Fruit fly (Drosophila melanogaster) whole organism: Measurements from ENCODE around the gene CG12661.
A peak's percentile ranks its signal among the peaks of the same experiment; 100 is the strongest.

Experiments
- CG8478 ChIP-seq: fragments of >200 bp; optimal IDR thresholded peaks from 2 replicates; lab custom pipeline; 2018; ENCODE audit warnings: inconsistent platforms
- Dll ChIP-seq: fragments of >200 bp; optimal IDR thresholded peaks from 2 replicates; lab custom pipeline; 2017
- EcR ChIP-seq, 2 experiments: fragments of >200 bp; optimal IDR thresholded peaks; 2 replicates each; lab custom pipeline; 2017; ENCODE audit warnings: missing biosample characterization in 2 of 2, missing genetic modification characterization in 2 of 2, missing genetic modification reagents in 2 of 2
- pan ChIP-seq: fragments of >200 bp; optimal IDR thresholded peaks from 2 replicates; lab custom pipeline; 2017
- psq ChIP-seq: fragments of >200 bp; optimal IDR thresholded peaks from 2 replicates; lab custom pipeline; 2017
- usp ChIP-seq: fragments of >200 bp; optimal IDR thresholded peaks from 2 replicates; lab custom pipeline; 2017; ENCODE audit warnings: missing biosample characterization, missing genetic modification characterization, mixed read lengths

CG12661 gene

DNA sequence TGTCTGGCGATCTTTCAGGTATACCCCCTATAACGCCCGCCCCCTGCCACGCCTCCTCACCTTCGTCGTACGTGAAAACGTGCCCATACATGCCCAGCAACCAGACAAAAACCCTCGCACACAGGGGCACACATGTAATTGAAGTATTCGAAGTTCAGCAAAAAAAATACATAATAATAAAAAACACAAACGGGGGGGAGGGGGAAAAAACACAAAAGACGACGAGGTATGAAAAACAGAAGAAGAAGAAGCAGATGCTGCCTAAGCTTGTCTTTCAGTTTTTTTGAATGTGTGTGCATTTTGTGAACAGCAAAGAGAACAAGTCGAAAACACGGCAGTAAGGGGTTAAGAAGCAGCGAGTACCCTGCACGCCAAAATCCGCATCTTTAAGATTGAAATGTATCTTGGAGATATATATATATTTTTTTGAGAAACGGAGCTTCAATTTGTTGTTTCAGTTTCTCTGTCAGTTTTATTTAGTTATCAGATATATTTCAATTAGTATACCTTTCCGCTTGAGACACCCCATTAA is 34.6 kb downstream of the CG12661 start:
- TF ChIP-seq CG8478 (lab: Kevin White, UChicago) (no peak), psq (lab: Kevin White, UChicago) (no peak), usp (no peak), Dll (lab: Kevin White, UChicago) (no peak), pan (lab: Kevin White, UChicago) (peak; percentile 78), EcR (GFP tag; optimal IDR thresholded peaks at IDR 0.05; lab: Kevin White, UChicago) (no peak)

DNA sequence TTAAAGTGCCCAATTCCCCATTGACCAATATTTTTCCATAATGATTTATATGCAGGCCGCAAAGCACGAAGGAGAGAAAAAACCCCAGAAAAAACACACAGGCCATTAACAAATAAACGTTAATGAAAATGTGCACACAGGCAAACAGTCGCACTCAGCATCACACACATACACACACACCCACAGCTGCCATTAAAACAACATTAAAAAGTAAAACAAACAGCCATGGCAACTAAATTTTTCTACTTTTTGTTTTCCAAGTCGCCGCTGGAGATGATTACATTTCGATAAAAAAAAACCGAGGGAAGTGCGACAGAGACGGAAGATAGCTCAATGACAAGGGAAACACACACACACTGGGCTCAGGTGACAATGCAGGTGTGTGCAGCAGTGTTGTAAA is 36.1 kb downstream of the CG12661 start:
- TF ChIP-seq CG8478 (lab: Kevin White, UChicago) = no peak
- TF ChIP-seq pan (lab: Kevin White, UChicago) = no peak
- no peak for TF ChIP-seq Dll (lab: Kevin White, UChicago)
- no peak for TF ChIP-seq psq (lab: Kevin White, UChicago)
- TF ChIP-seq EcR (GFP tag; optimal IDR thresholded peaks at IDR 0.05; lab: Kevin White, UChicago) = no peak
- no peak for TF ChIP-seq usp

DNA sequence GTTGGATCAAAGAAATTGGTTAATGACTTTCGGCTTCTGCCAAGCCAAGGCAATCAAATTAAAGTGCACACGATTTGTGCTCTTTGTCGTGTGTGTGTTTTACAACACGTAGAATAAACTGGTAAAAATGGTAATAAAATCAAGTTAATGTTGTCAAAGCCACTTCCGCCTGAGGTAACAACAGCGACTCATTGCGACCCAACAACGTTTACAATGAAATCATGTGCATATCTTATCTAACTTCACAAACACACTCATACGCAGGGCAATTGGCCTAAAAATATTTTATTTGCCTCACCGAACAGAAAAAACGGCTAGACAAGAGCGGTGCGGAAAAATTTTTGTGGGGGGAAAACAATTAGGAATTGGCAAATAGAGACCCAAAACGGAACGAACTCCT is 38.3 kb downstream of the CG12661 start:
- TF ChIP-seq pan (lab: Kevin White, UChicago) = no peak
- no peak for TF ChIP-seq EcR (GFP tag; optimal IDR thresholded peaks at IDR 0.05; lab: Kevin White, UChicago)
- no peak for TF ChIP-seq CG8478 (lab: Kevin White, UChicago)
- TF ChIP-seq usp = no peak
- no peak for TF ChIP-seq Dll (lab: Kevin White, UChicago)
- TF ChIP-seq psq (lab: Kevin White, UChicago) = no peak

DNA sequence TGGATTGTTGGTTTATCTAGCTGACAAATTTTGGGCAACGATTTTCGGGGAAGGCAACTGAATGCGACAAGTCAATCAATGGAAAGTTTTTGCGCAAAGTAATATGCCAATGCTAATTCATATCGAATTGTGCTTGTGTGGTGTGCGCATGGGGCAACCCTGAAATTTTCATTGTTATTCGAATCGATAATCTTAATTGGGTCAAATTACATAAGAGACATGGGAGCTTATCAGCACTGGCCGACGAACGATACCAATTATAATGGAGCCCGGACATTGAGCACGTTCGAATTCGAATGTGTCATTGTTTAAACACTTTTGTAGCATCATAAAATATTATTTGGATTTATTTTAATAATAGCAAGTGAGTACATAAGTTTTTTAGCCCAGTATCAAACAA is 38.8 kb downstream of the CG12661 start:
- TF ChIP-seq psq (lab: Kevin White, UChicago) (no peak), usp (no peak), CG8478 (lab: Kevin White, UChicago) (no peak), Dll (lab: Kevin White, UChicago) (no peak), EcR (GFP tag; optimal IDR thresholded peaks at IDR 0.05; lab: Kevin White, UChicago) (no peak), pan (lab: Kevin White, UChicago) (no peak)

DNA sequence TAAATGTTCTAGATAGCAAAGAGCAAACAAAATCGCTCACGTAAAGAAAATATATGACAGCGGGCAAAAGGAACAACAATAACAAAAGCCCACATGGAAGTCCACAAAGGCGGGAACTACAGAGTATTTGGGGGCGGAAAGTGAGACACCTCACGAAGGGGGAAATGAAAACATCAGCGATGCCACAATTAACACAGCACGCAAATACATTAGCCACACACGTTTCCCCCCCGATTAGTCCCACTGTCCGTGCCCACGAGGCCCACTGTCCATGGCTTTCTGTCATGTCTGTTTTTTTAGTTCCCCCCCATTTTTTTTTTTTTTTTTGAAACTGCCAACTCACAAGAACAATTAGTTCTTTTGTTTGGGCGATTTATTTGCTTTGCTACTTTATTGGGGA is 39.5 kb downstream of the CG12661 start:
- TF ChIP-seq psq (lab: Kevin White, UChicago) = no peak
- TF ChIP-seq CG8478 (lab: Kevin White, UChicago) = no peak
- TF ChIP-seq usp = no peak
- TF ChIP-seq EcR (GFP tag; optimal IDR thresholded peaks at IDR 0.05; lab: Kevin White, UChicago) = no peak
- TF ChIP-seq pan (lab: Kevin White, UChicago) = no peak
- no peak for TF ChIP-seq Dll (lab: Kevin White, UChicago)

DNA sequence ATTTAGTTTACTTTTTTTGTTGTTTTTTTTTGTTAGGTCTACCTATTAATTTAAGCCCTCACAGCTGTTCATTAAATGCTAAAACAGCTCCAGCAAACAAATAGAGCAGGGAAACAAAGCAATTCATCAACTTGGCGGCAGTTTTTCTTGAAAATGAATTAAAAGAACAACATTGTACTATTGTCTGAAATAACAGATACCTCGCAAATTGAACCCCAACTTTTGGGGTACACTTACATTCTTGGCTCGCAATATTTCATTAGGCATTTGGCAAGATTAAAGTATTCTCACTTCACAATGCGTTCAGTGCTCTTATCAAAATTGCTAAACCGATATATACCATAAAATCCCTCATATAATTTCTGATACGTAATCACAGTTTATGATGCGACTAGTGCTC is 40.1 kb downstream of the CG12661 start:
- no peak for TF ChIP-seq Dll (lab: Kevin White, UChicago)
- no peak for TF ChIP-seq psq (lab: Kevin White, UChicago)
- no peak for TF ChIP-seq CG8478 (lab: Kevin White, UChicago)
- TF ChIP-seq EcR (GFP tag; optimal IDR thresholded peaks at IDR 0.05; lab: Kevin White, UChicago) = no peak
- TF ChIP-seq pan (lab: Kevin White, UChicago) = no peak
- no peak for TF ChIP-seq usp

DNA sequence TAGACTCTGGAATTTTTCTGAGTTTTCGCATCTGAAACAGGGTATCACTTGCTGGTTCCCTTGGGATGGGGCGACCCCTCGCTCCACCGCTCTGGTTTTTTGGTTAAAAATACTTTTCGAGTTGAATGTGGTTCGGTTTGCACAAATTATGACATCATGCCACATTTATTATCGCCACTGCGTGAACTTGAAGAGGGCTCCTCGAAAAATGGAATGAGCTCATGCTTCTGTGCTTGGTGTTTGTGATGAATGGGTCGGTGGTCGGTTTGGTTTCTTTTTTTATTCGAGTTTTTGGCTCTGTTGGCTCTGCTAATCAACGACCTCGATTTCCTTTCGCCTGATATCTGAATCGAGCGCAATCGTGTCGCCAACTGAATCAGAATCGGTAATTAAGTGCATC is 41.8 kb downstream of the CG12661 start:
- no peak for TF ChIP-seq usp
- TF ChIP-seq EcR (GFP tag; optimal IDR thresholded peaks at IDR 0.05; lab: Kevin White, UChicago) = no peak
- TF ChIP-seq psq (lab: Kevin White, UChicago) = no peak
- no peak for TF ChIP-seq pan (lab: Kevin White, UChicago)
- TF ChIP-seq Dll (lab: Kevin White, UChicago) = no peak
- no peak for TF ChIP-seq CG8478 (lab: Kevin White, UChicago)

DNA sequence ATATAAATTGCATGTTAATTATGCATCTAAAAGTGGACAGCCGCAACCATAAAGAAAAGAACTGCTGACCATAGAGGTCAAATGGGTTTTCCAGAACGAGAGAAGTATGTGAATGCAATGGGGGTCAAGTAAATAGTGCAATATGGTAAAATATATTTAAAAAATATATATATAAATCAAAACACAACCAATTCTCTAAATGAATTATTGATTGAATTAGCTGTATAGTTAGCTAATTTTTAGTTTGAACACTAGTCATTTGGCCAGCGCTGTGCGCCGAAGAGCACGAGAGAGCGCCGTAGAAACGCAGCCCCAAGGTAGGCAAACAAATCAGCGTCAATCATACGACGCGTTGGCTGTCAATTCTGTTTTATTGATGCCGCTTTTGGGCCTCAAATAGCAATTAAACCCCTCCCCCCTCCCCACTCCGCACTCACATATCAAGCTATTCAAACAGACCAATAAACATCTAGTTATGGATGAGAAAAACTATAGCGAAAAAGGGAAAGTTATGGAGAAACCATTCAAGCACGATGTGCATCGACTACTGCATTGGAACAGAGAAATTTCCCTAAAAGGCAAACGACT is 44.4 kb downstream of the CG12661 start:
- TF ChIP-seq usp = no peak
- no peak for TF ChIP-seq EcR (GFP tag; optimal IDR thresholded peaks at IDR 0.05; lab: Kevin White, UChicago)
- no peak for TF ChIP-seq CG8478 (lab: Kevin White, UChicago)
- TF ChIP-seq pan (lab: Kevin White, UChicago) = no peak
- no peak for TF ChIP-seq psq (lab: Kevin White, UChicago)
- TF ChIP-seq Dll (lab: Kevin White, UChicago) = no peak
